Worm (Caenorhabditis elegans) whole organism, L4 larva: ENCODE data around the gene nas-7.
"Not testable (repeated sequence)": the region's sequence is repeated elsewhere in the genome, so short reads cannot be mapped to it uniquely, and the experiment has no call there.

Experiments
- D1046.2 ChIP-seq: fragments of 200-800 bp; sonication (Bioruptor generic); IDR thresholded peaks from 2 replicates; pipeline ENCODE4 v1.3.6; 2022; ENCODE audit warnings: missing genetic modification characterization, missing compliant biosample characterization
- F37D6.2 ChIP-seq: sonication (generic microtip); optimal IDR thresholded peaks from 2 replicates; lab custom pipeline; 2016; ENCODE audit warnings: mild to moderate bottlenecking, missing genetic modification characterization, missing compliant biosample characterization
- F49E8.2 ChIP-seq: sonication (generic microtip); optimal IDR thresholded peaks from 2 replicates; lab custom pipeline; 2016; ENCODE audit warnings: missing compliant biosample characterization, mild to moderate bottlenecking, missing genetic modification characterization, borderline replicate concordance
- Y105C5A.15 ChIP-seq: fragments of 200-800 bp; sonication (Bioruptor generic); IDR thresholded peaks from 2 replicates; pipeline ENCODE4 v1.3.6; 2022; ENCODE audit warnings: missing genetic modification characterization, missing compliant biosample characterization
- Y5F2A.4 ChIP-seq: fragments of 200-800 bp; sonication (Bioruptor generic); optimal IDR thresholded peaks from 2 replicates; lab custom pipeline; 2018; ENCODE audit warnings: mild to moderate bottlenecking, missing genetic modification characterization, missing compliant biosample characterization
- ZK337.2 ChIP-seq: fragments of 200-800 bp; sonication (Bioruptor generic); IDR thresholded peaks from 2 replicates; pipeline ENCODE4 v1.3.6; 2022; ENCODE audit warnings: missing genetic modification reagents, missing genetic modification characterization, missing compliant biosample characterization
- aha-1 ChIP-seq: fragments of 150-350 bp; peaks from one replicate; lab custom pipeline; 2014; ENCODE audit warnings: missing biosample characterization, missing genetic modification characterization
- ama-1 ChIP-seq: fragments of 150-350 bp; optimal IDR thresholded peaks from 2 replicates; lab custom pipeline; 2014; ENCODE audit warnings: inconsistent platforms, mixed read lengths
- arid-1 ChIP-seq: fragments of 200-800 bp; sonication (Bioruptor generic); conservative IDR thresholded peaks from 2 replicates; pipeline ENCODE4 v1.3.6; 2022; ENCODE audit warnings: missing genetic modification reagents, missing genetic modification characterization, missing compliant biosample characterization
- ceh-28 ChIP-seq: fragments of 150-350 bp; optimal IDR thresholded peaks from 2 replicates; lab custom pipeline; 2014; ENCODE audit warnings: missing biosample characterization, missing genetic modification reagents, missing genetic modification characterization
- cey-2 ChIP-seq: sonication (generic microtip); optimal IDR thresholded peaks from 3 replicates; lab custom pipeline; 2017; ENCODE audit warnings: missing genetic modification characterization, mild to moderate bottlenecking, missing compliant biosample characterization, antibody characterized with exemption, borderline replicate concordance; ENCODE audit not compliant: insufficient read depth
- dmd-6 ChIP-seq: fragments of 200-800 bp; sonication (Bioruptor generic); IDR thresholded peaks from 2 replicates; pipeline ENCODE4 v1.3.6; 2022; ENCODE audit warnings: missing genetic modification reagents, missing genetic modification characterization, missing compliant biosample characterization
- dmd-8 ChIP-seq: fragments of 200-800 bp; sonication (Bioruptor generic); IDR thresholded peaks from 2 replicates; pipeline ENCODE4 v1.3.6; 2022; ENCODE audit warnings: missing genetic modification characterization, missing compliant biosample characterization
- fkh-10 ChIP-seq: fragments of 150-350 bp; optimal IDR thresholded peaks from 2 replicates; lab custom pipeline; 2014; ENCODE audit warnings: missing biosample characterization, missing genetic modification reagents, missing genetic modification characterization
- fos-1 ChIP-seq: fragments of 150-350 bp; optimal IDR thresholded peaks from 2 replicates; lab custom pipeline; 2014; ENCODE audit warnings: missing biosample characterization, missing genetic modification characterization
- gei-8 ChIP-seq: fragments of 200-800 bp; sonication (Bioruptor generic); optimal IDR thresholded peaks from 2 replicates; lab custom pipeline; 2018; ENCODE audit warnings: mild to moderate bottlenecking, missing genetic modification characterization, missing compliant biosample characterization
- hlh-11 ChIP-seq: fragments of 200-800 bp; sonication (Bioruptor generic); optimal IDR thresholded peaks from 2 replicates; lab custom pipeline; 2018; ENCODE audit warnings: mild to moderate bottlenecking, missing genetic modification characterization, missing compliant biosample characterization
- hlh-30 ChIP-seq: sonication (generic microtip); optimal IDR thresholded peaks from 2 replicates; lab custom pipeline; 2017; ENCODE audit warnings: antibody characterized with exemption, mild to moderate bottlenecking, missing genetic modification characterization, missing compliant biosample characterization; ENCODE audit not compliant: insufficient read depth
- lin-1 ChIP-seq: fragments of 200-800 bp; sonication (Bioruptor generic); IDR thresholded peaks from 2 replicates; pipeline ENCODE4 v1.3.6; 2022; ENCODE audit warnings: missing genetic modification reagents, missing genetic modification characterization, missing compliant biosample characterization
- lin-29 ChIP-seq: fragments of 200-800 bp; sonication (Bioruptor generic); IDR thresholded peaks from 2 replicates; pipeline ENCODE4 v1.3.6; 2022; ENCODE audit warnings: missing genetic modification reagents, missing genetic modification characterization, missing compliant biosample characterization
- madf-9 ChIP-seq: fragments of 200-800 bp; sonication (Bioruptor generic); conservative IDR thresholded peaks from 2 replicates; pipeline ENCODE4 v1.3.6; 2022; ENCODE audit warnings: missing genetic modification reagents, missing genetic modification characterization, missing compliant biosample characterization
- mdl-1 ChIP-seq, 2 experiments: fragments of 150-350 bp in 1 of 2; sonication (generic microtip) in 1 of 2; optimal IDR thresholded peaks; 2 replicates each; lab custom pipeline; 2014 to 2017; ENCODE audit warnings: missing biosample characterization in 2 of 2, missing genetic modification characterization in 2 of 2
- nhr-10 ChIP-seq: fragments of 150-350 bp; optimal IDR thresholded peaks from 2 replicates; lab custom pipeline; 2014; ENCODE audit warnings: missing biosample characterization, missing genetic modification characterization
- nhr-102 ChIP-seq: sonication (generic microtip); optimal IDR thresholded peaks from 2 replicates; lab custom pipeline; 2016; ENCODE audit warnings: mild to moderate bottlenecking, missing genetic modification characterization, moderate library complexity, missing compliant biosample characterization
- nhr-237 ChIP-seq: sonication (generic microtip); optimal IDR thresholded peaks from 2 replicates; lab custom pipeline; 2017; ENCODE audit warnings: missing biosample characterization, missing genetic modification characterization
- nhr-28 ChIP-seq: fragments of 150-350 bp; optimal IDR thresholded peaks from 2 replicates; lab custom pipeline; 2014; ENCODE audit warnings: missing biosample characterization, missing genetic modification characterization
- nhr-41 ChIP-seq: fragments of 200-800 bp; sonication (Bioruptor generic); IDR thresholded peaks from 2 replicates; pipeline ENCODE4 v1.3.6; 2022; ENCODE audit warnings: missing genetic modification reagents, missing genetic modification characterization, missing compliant biosample characterization
- nhr-42 ChIP-seq: fragments of 200-800 bp; sonication (Bioruptor generic); IDR thresholded peaks from 2 replicates; pipeline ENCODE4 v1.3.6; 2022; ENCODE audit warnings: missing genetic modification characterization, missing compliant biosample characterization
- nhr-77 ChIP-seq: fragments of 150-350 bp; optimal IDR thresholded peaks from 2 replicates; lab custom pipeline; 2014; ENCODE audit warnings: missing biosample characterization, missing genetic modification characterization
- pha-4 ChIP-seq, 2 experiments: fragments of 150-350 bp in 1 of 2; fragments of 200-800 bp in 1 of 2; sonication (Bioruptor generic) in 1 of 2; IDR thresholded peaks in 1 of 2; optimal IDR thresholded peaks in 1 of 2; 2 replicates each; pipeline versions ENCODE4 v1.3.6 to Lab custom; 2014 to 2022; ENCODE audit warnings: missing genetic modification characterization in 2 of 2, missing genetic modification reagents in 2 of 2, missing biosample characterization in 1 of 2, missing compliant biosample characterization in 1 of 2
- pqm-1 ChIP-seq: sonication (generic microtip); optimal IDR thresholded peaks from 2 replicates; lab custom pipeline; 2017; ENCODE audit warnings: missing biosample characterization, missing genetic modification characterization
- set-16 ChIP-seq: fragments of 200-800 bp; sonication (Bioruptor generic); IDR thresholded peaks from 2 replicates; pipeline ENCODE4 v1.3.6; 2022; ENCODE audit warnings: missing genetic modification reagents, missing genetic modification characterization, missing compliant biosample characterization
- unc-62 ChIP-seq, 3 experiments: fragments of 150-350 bp in 1 of 3; sonication (generic microtip); optimal IDR thresholded peaks in 2 of 3; peaks in 1 of 3; 1 replicate in 1 of 3; 2 replicates in 2 of 3; lab custom pipeline; 2014 to 2017; ENCODE audit warnings: missing biosample characterization in 3 of 3, missing genetic modification characterization in 3 of 3, missing genetic modification reagents in 3 of 3, missing genotype in 1 of 3
- zip-2 ChIP-seq: fragments of 150-350 bp; optimal IDR thresholded peaks from 2 replicates; lab custom pipeline; 2014; ENCODE audit warnings: missing biosample characterization, missing genetic modification characterization
- ztf-11 ChIP-seq: fragments of 150-350 bp; optimal IDR thresholded peaks from 2 replicates; lab custom pipeline; 2014; ENCODE audit warnings: missing biosample characterization, missing genetic modification characterization

nas-7 gene

ce11 chrII:7402625-7403024 lies at the start of gene nas-7:
Gene nas-7 (minus strand): TSS chrII:7402725.
- TF ChIP-seq nhr-41 (no peak), aha-1 (tag; lab: Kevin White, UChicago) (peak; percentile 52)

ce11 chrII:7446683-7447082 lies 44.2 kb upstream of the nas-7 start:
- TF ChIP-seq dmd-8 (GFP tag; lab: Robert Waterston, UW) = peak; percentile 62; the same call in 1 of the 2 replicates
- TF ChIP-seq Y105C5A.15 (GFP tag; lab: Robert Waterston, UW) = 0 out of 2 replicates have a peak, but pooled peaks have one; percentile 53
- TF ChIP-seq set-16 (GFP tag; lab: Robert Waterston, UW) = peak; percentile 74

- TF ChIP-seq nhr-102 (tag; lab: Kevin White, UChicago); arid-1 (GFP tag; lab: Robert Waterston, UW); gei-8 (GFP tag; lab: Kevin White, UChicago): not testable (repeated sequence)
Observed at ce11 chrII:7434958-7435357, 32.4 kb upstream of the nas-7 start, which contains the start of gene K02A2.1. Gene K02A2.1 (plus strand): TSS chrII:7435258.

ce11 chrII:7434182-7434581 lies 31.7 kb upstream of the nas-7 start, which contains the start of gene kcc-3:
Gene kcc-3 (minus strand): TSS chrII:7434282.
- TF ChIP-seq Y5F2A.4 (no peak), pha-4 (GFP tag; IDR thresholded peaks at IDR 0.05; lab: Robert Waterston, UW) (no peak), pha-4 (tag; optimal IDR thresholded peaks at IDR 0.05; lab: Kevin White, UChicago) (no peak), madf-9 (GFP tag; lab: Robert Waterston, UW) (no peak)
- TF ChIP-seq, all 104 proteins: peak for 0

- TF ChIP-seq D1046.2 = no peak
- no peak for TF ChIP-seq zip-2 (tag; lab: Kevin White, UChicago)
- TF ChIP-seq nhr-42 (GFP tag; lab: Robert Waterston, UW) = no peak
- no peak for TF ChIP-seq lin-1
- TF ChIP-seq ama-1 (lab: Kevin White, UChicago) = no peak
- no peak for TF ChIP-seq nhr-28
- no peak for TF ChIP-seq ceh-28
- TF ChIP-seq F37D6.2 (tag; lab: Kevin White, UChicago) = no peak
- no peak for TF ChIP-seq F49E8.2 (tag; lab: Kevin White, UChicago)
- no peak for TF ChIP-seq set-16 (GFP tag; lab: Robert Waterston, UW)
- TF ChIP-seq ZK337.2 = no peak
- TF ChIP-seq ztf-11 (tag; lab: Kevin White, UChicago) = no peak
- TF ChIP-seq fkh-10 (GFP tag; lab: Kevin White, UChicago) = no peak
- no peak for TF ChIP-seq nhr-10 (tag; lab: Kevin White, UChicago)
- no peak for TF ChIP-seq nhr-41
- TF ChIP-seq lin-29 = no peak
- no peak for TF ChIP-seq hlh-30 (tag; lab: Kevin White, UChicago)
- no peak for TF ChIP-seq hlh-11
Observed at ce11 chrII:7432327-7432726, 29.8 kb upstream of the nas-7 start, which contains the start of gene srd-54. Gene srd-54 (plus strand): TSS chrII:7432627.

- TF ChIP-seq nhr-102 (tag; lab: Kevin White, UChicago) (no peak), nhr-237 (no peak), pqm-1 (peak; percentile 77), nhr-77 (tag; lab: Kevin White, UChicago) (no peak), nhr-28 (peak; percentile 94), mdl-1 (tag; optimal IDR thresholded peaks at IDR 0.05; lab: Kevin White, UChicago) (peak in 1 of 2 experiments; percentile 6), dmd-6 (GFP tag; lab: Robert Waterston, UW) (peak; percentile 33), fos-1 (tag; lab: Kevin White, UChicago) (no peak), unc-62 (GFP tag; optimal IDR thresholded peaks at IDR 0.05 in 1 of 2; lab: Kevin White, UChicago) (peak in 1 of 2 experiments; percentile 20), unc-62 (tag; optimal IDR thresholded peaks at IDR 0.05; lab: Kevin White, UChicago) (no peak), cey-2 (tag; lab: Kevin White, UChicago) (no peak)
Observed at ce11 chrII:7420796-7421386, 18.4 kb upstream of the nas-7 start.
